Worm (Caenorhabditis elegans) whole organism, L4 larva: ENCODE data around the gene F29A7.6.

Experiments used
- F10B5.3 ChIP-seq: sonication (generic microtip); optimal IDR thresholded peaks from 2 replicates; lab custom pipeline; 2016; ENCODE audit warnings: mild to moderate bottlenecking, missing genetic modification characterization, missing compliant biosample characterization
- F37D6.2 ChIP-seq: sonication (generic microtip); optimal IDR thresholded peaks from 2 replicates; lab custom pipeline; 2016; ENCODE audit warnings: mild to moderate bottlenecking, missing genetic modification characterization, missing compliant biosample characterization
- F44E2.7 ChIP-seq: fragments of 200-800 bp; sonication (Bioruptor generic); IDR thresholded peaks from 2 replicates; pipeline ENCODE4 v2.1.2; 2022; ENCODE audit warnings: missing genetic modification characterization, missing compliant biosample characterization
- Y105C5A.15 ChIP-seq: fragments of 200-800 bp; sonication (Bioruptor generic); IDR thresholded peaks from 2 replicates; pipeline ENCODE4 v1.3.6; 2022; ENCODE audit warnings: missing genetic modification characterization, missing compliant biosample characterization
- ZK546.5 ChIP-seq, 2 experiments: sonication (generic microtip); optimal IDR thresholded peaks; 2 replicates each; lab custom pipeline; 2017; ENCODE audit warnings: missing biosample characterization in 2 of 2, missing genetic modification characterization in 2 of 2
- aha-1 ChIP-seq: fragments of 150-350 bp; peaks from one replicate; lab custom pipeline; 2014; ENCODE audit warnings: missing biosample characterization, missing genetic modification characterization
- aly-2 ChIP-seq: sonication (generic microtip); optimal IDR thresholded peaks from 2 replicates; lab custom pipeline; 2018; ENCODE audit warnings: missing biosample characterization, missing genetic modification characterization
- ama-1 ChIP-seq: fragments of 150-350 bp; optimal IDR thresholded peaks from 2 replicates; lab custom pipeline; 2014; ENCODE audit warnings: inconsistent platforms, mixed read lengths
- ceh-28 ChIP-seq: fragments of 150-350 bp; optimal IDR thresholded peaks from 2 replicates; lab custom pipeline; 2014; ENCODE audit warnings: missing biosample characterization, missing genetic modification reagents, missing genetic modification characterization
- dve-1 ChIP-seq: sonication (generic microtip); optimal IDR thresholded peaks from 2 replicates; lab custom pipeline; 2017; ENCODE audit warnings: antibody characterized with exemption, mild to moderate bottlenecking, missing genetic modification characterization, missing compliant biosample characterization; ENCODE audit not compliant: insufficient read depth
- egl-27 ChIP-seq: sonication (generic microtip); optimal IDR thresholded peaks from 3 replicates; lab custom pipeline; 2017; ENCODE audit warnings: missing biosample characterization, missing genetic modification reagents, missing genetic modification characterization
- gei-8 ChIP-seq: fragments of 200-800 bp; sonication (Bioruptor generic); optimal IDR thresholded peaks from 2 replicates; lab custom pipeline; 2018; ENCODE audit warnings: mild to moderate bottlenecking, missing genetic modification characterization, missing compliant biosample characterization
- hlh-11 ChIP-seq: fragments of 200-800 bp; sonication (Bioruptor generic); optimal IDR thresholded peaks from 2 replicates; lab custom pipeline; 2018; ENCODE audit warnings: mild to moderate bottlenecking, missing genetic modification characterization, missing compliant biosample characterization
- jun-1 ChIP-seq: fragments of 150-350 bp; optimal IDR thresholded peaks from 2 replicates; lab custom pipeline; 2014; ENCODE audit warnings: missing biosample characterization, missing genetic modification reagents, missing genetic modification characterization
- lim-7 ChIP-seq: fragments of 200-800 bp; sonication (Bioruptor generic); IDR thresholded peaks from 2 replicates; pipeline ENCODE4 v1.3.6; 2022; ENCODE audit warnings: missing genetic modification characterization, missing compliant biosample characterization
- lin-15B ChIP-seq: fragments of 150-350 bp; sonication (generic microtip); optimal IDR thresholded peaks from 3 replicates; lab custom pipeline; 2014; ENCODE audit warnings: missing biosample characterization, missing genetic modification characterization
- mdl-1 ChIP-seq, 2 experiments: fragments of 150-350 bp in 1 of 2; sonication (generic microtip) in 1 of 2; optimal IDR thresholded peaks; 2 replicates each; lab custom pipeline; 2014 to 2017; ENCODE audit warnings: missing biosample characterization in 2 of 2, missing genetic modification characterization in 2 of 2
- mep-1 ChIP-seq: fragments of 150-350 bp; sonication (generic microtip); optimal IDR thresholded peaks from 3 replicates; lab custom pipeline; 2014; ENCODE audit warnings: missing biosample characterization, missing genetic modification characterization
- nhr-28 ChIP-seq: fragments of 150-350 bp; optimal IDR thresholded peaks from 2 replicates; lab custom pipeline; 2014; ENCODE audit warnings: missing biosample characterization, missing genetic modification characterization
- pqm-1 ChIP-seq: sonication (generic microtip); optimal IDR thresholded peaks from 2 replicates; lab custom pipeline; 2017; ENCODE audit warnings: missing biosample characterization, missing genetic modification characterization
- rbr-2 ChIP-seq: sonication (generic microtip); optimal IDR thresholded peaks from 2 replicates; lab custom pipeline; 2016; ENCODE audit warnings: missing genotype, missing genetic modification characterization, missing compliant biosample characterization
- sdz-12 ChIP-seq: fragments of 200-800 bp; sonication (Bioruptor generic); optimal IDR thresholded peaks from 2 replicates; lab custom pipeline; 2018; ENCODE audit warnings: mild to moderate bottlenecking, missing genetic modification characterization, missing compliant biosample characterization
- set-16 ChIP-seq: fragments of 200-800 bp; sonication (Bioruptor generic); IDR thresholded peaks from 2 replicates; pipeline ENCODE4 v1.3.6; 2022; ENCODE audit warnings: missing genetic modification reagents, missing genetic modification characterization, missing compliant biosample characterization
- snpc-1.2 ChIP-seq: fragments of 200-800 bp; sonication (Bioruptor generic); IDR thresholded peaks from 2 replicates; pipeline ENCODE4 v1.3.6; 2022; ENCODE audit warnings: missing genetic modification reagents, missing genetic modification characterization, missing compliant biosample characterization
- snpc-4 ChIP-seq: fragments of 150-350 bp; optimal IDR thresholded peaks from 2 replicates; lab custom pipeline; 2014; ENCODE audit warnings: missing biosample characterization, missing genetic modification characterization
- spr-1 ChIP-seq: sonication (generic microtip); optimal IDR thresholded peaks from 2 replicates; lab custom pipeline; 2016; ENCODE audit warnings: mild to moderate bottlenecking, missing genetic modification characterization, missing compliant biosample characterization
- tra-1 ChIP-seq: fragments of 200-800 bp; sonication (Bioruptor generic); IDR thresholded peaks from 2 replicates; pipeline ENCODE4 v1.3.6; 2022; ENCODE audit warnings: missing genetic modification reagents, missing genetic modification characterization, missing compliant biosample characterization
- unc-62 ChIP-seq, 3 experiments: fragments of 150-350 bp in 1 of 3; sonication (generic microtip); optimal IDR thresholded peaks in 2 of 3; peaks in 1 of 3; 1 replicate in 1 of 3; 2 replicates in 2 of 3; lab custom pipeline; 2014 to 2017; ENCODE audit warnings: missing biosample characterization in 3 of 3, missing genetic modification characterization in 3 of 3, missing genetic modification reagents in 3 of 3, missing genotype in 1 of 3

F29A7.6 gene

ce11 chrII:2726774-2727173 is 25.6 kb downstream of the F29A7.6 start:
- TF ChIP-seq tra-1 (GFP tag; lab: Robert Waterston, UW) (0 out of 2 replicates have a peak, but pooled peaks have one; percentile 37), gei-8 (GFP tag; lab: Kevin White, UChicago) (no peak)

DNA sequence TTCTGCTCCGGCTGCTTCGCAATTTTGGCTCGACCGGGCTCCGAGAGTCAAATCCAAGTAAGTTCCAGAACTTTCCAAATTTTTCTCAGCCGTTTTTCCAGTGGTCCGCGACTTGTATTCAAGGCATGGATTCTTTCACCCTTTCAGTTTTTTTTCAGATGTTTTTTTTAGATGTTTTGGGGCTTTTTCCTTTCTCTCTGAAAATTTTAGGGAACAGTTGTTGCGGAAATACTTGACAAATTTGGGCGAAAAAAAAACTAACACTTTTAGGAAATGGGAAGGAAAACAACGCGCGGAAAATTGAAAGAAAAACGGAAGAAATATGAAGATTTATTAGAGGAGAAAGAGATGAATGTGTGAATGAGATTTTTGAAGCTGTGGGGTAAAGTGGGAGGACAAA is 26.9 kb downstream of the F29A7.6 start, which contains the start of the genes T05A8.11 and nep-2:
TSS of gene T05A8.11 (minus strand) at position 101 of the 400 bp plus-strand sequence.
TSS of gene nep-2 (minus strand) at position 192 of the 400 bp plus-strand sequence.
- no peak for TF ChIP-seq ama-1 (lab: Kevin White, UChicago)
- TF ChIP-seq set-16 (GFP tag; lab: Robert Waterston, UW) = 0 out of 2 replicates have a peak, but pooled peaks have one; percentile 2

ce11 chrII:2721992-2722391 is 30.4 kb downstream of the F29A7.6 start:
- TF ChIP-seq ceh-28 (tag; lab: Kevin White, UChicago) (no peak), mep-1 (tag; lab: Kevin White, UChicago) (no peak), Y105C5A.15 (GFP tag; lab: Robert Waterston, UW) (no peak), F44E2.7 (GFP tag; lab: Robert Waterston, UW) (no peak), rbr-2 (tag; lab: Kevin White, UChicago) (no peak), dve-1 (tag; lab: Kevin White, UChicago) (no peak), egl-27 (tag; lab: Kevin White, UChicago) (no peak), hlh-11 (tag; lab: Kevin White, UChicago) (no peak), F10B5.3 (tag; lab: Kevin White, UChicago) (no peak), snpc-4 (tag; lab: Kevin White, UChicago) (no peak), nhr-28 (tag; lab: Kevin White, UChicago) (no peak), pqm-1 (tag; lab: Kevin White, UChicago) (no peak), ZK546.5 (tag; optimal IDR thresholded peaks at IDR 0.05; lab: Kevin White, UChicago) (no peak), lim-7 (GFP tag; lab: Robert Waterston, UW) (no peak), tra-1 (GFP tag; lab: Robert Waterston, UW) (no peak), spr-1 (no peak)

ce11 chrII:2719212-2719611 is 33.2 kb downstream of the F29A7.6 start:
- TF ChIP-seq snpc-1.2 (GFP tag; lab: Robert Waterston, UW) (0 out of 2 replicates have a peak, but pooled peaks have one; percentile 22), set-16 (GFP tag; lab: Robert Waterston, UW) (peak; percentile 87), aly-2 (tag; lab: Kevin White, UChicago) (no peak), unc-62 (GFP tag; optimal IDR thresholded peaks at IDR 0.05 in 1 of 2; lab: Kevin White, UChicago) (peak in 1 of 2 experiments; percentile 28), unc-62 (tag; optimal IDR thresholded peaks at IDR 0.05; lab: Kevin White, UChicago) (no peak)

ce11 chrII:2717335-2717734 is 35.1 kb downstream of the F29A7.6 start, which contains the start of gene T05A8.3:
T05A8.3 (minus strand) TSS chrII:2717435.
- TF ChIP-seq set-16 (GFP tag; lab: Robert Waterston, UW) (0 out of 2 replicates have a peak, but pooled peaks have one; percentile 1), mdl-1 (tag; optimal IDR thresholded peaks at IDR 0.05; lab: Kevin White, UChicago) (no peak), aha-1 (peak; percentile 12)

ce11 chrII:2710919-2711318 is 41.5 kb downstream of the F29A7.6 start, which contains the start of gene T05A8.2:
T05A8.2 (minus strand) TSS chrII:2711019.
- TF ChIP-seq sdz-12 (GFP tag; lab: Kevin White, UChicago) (no peak), unc-62 (GFP tag; optimal IDR thresholded peaks at IDR 0.05 in 1 of 2; lab: Kevin White, UChicago) (peak in 1 of 2 experiments; percentile 35), unc-62 (tag; optimal IDR thresholded peaks at IDR 0.05; lab: Kevin White, UChicago) (no peak), snpc-1.2 (GFP tag; lab: Robert Waterston, UW) (no peak), lin-15B (tag; lab: Kevin White, UChicago) (no peak), F37D6.2 (tag; lab: Kevin White, UChicago) (no peak), spr-1 (no peak), jun-1 (tag; lab: Kevin White, UChicago) (no peak)
